Fruit fly (Drosophila melanogaster) whole organism, prepupa: ENCODE data around the gene ATPsynCF6L.
A peak's percentile ranks its signal among the peaks of the same experiment; 100 is the strongest.

Source experiments
- Blimp-1 ChIP-seq: fragments of 200-800 bp; sonication (Bioruptor generic); optimal IDR thresholded peaks from 3 replicates; lab custom pipeline; 2017; ENCODE audit warnings: missing biosample characterization, missing genetic modification characterization, mild to moderate bottlenecking, moderate library complexity, missing genetic modification reagents
- CG10631 ChIP-seq: fragments of 200-800 bp; sonication (Bioruptor generic); optimal IDR thresholded peaks from 2 replicates; lab custom pipeline; 2016; ENCODE audit warnings: missing biosample characterization, missing genetic modification characterization
- CG11294 ChIP-seq: fragments of 200-800 bp; sonication (Bioruptor generic); IDR thresholded peaks from 2 replicates; pipeline ENCODE4 v1.3.6; 2022; ENCODE audit warnings: missing biosample characterization, missing genetic modification characterization
- CG11762 ChIP-seq: fragments of 200-800 bp; sonication (Bioruptor generic); optimal IDR thresholded peaks from 3 replicates; lab custom pipeline; 2016; ENCODE audit warnings: missing biosample characterization, missing genetic modification characterization; ENCODE audit not compliant: insufficient read depth
- CG11902 ChIP-seq: fragments of 200-800 bp; sonication (Bioruptor generic); optimal IDR thresholded peaks from 3 replicates; lab custom pipeline; 2016; ENCODE audit warnings: missing biosample characterization, missing genetic modification characterization
- CG15336 ChIP-seq: fragments of 200-800 bp; sonication (Bioruptor generic); IDR thresholded peaks from 2 replicates; pipeline ENCODE4 v1.3.6; 2022; ENCODE audit warnings: missing biosample characterization, missing genetic modification characterization
- CG16779 ChIP-seq: fragments of 200-800 bp; sonication (Bioruptor generic); optimal IDR thresholded peaks from 3 replicates; lab custom pipeline; 2017; ENCODE audit warnings: missing biosample characterization, mild to moderate bottlenecking, missing genetic modification characterization
- CG31627 ChIP-seq: fragments of 200-800 bp; sonication (Bioruptor generic); optimal IDR thresholded peaks from 3 replicates; lab custom pipeline; 2016; ENCODE audit warnings: missing biosample characterization, missing genetic modification characterization
- CG32006 ChIP-seq: fragments of 200-800 bp; sonication (Bioruptor generic); optimal IDR thresholded peaks from 3 replicates; lab custom pipeline; 2017; ENCODE audit warnings: missing biosample characterization, mild to moderate bottlenecking, missing genetic modification characterization
- CG4318 ChIP-seq: fragments of 200-800 bp; sonication (Bioruptor generic); optimal IDR thresholded peaks from 3 replicates; lab custom pipeline; 2017; ENCODE audit warnings: missing biosample characterization, mild to moderate bottlenecking, missing genetic modification characterization
- CG6163 ChIP-seq: fragments of 200-800 bp; sonication (Bioruptor generic); IDR thresholded peaks from 3 replicates; pipeline ENCODE4 v1.3.6; 2022; ENCODE audit warnings: missing biosample characterization, missing genetic modification characterization
- CG6792 ChIP-seq: fragments of 200-800 bp; sonication (Bioruptor generic); optimal IDR thresholded peaks from 3 replicates; lab custom pipeline; 2016; ENCODE audit warnings: missing biosample characterization, missing genetic modification characterization
- CG6854 ChIP-seq: fragments of 200-800 bp; sonication (Bioruptor generic); optimal IDR thresholded peaks from 2 replicates; lab custom pipeline; 2017; ENCODE audit warnings: missing biosample characterization, mild to moderate bottlenecking, missing genetic modification characterization
- CG8319 ChIP-seq: fragments of 200-800 bp; sonication (Bioruptor generic); optimal IDR thresholded peaks from 3 replicates; lab custom pipeline; 2016; ENCODE audit warnings: missing biosample characterization, missing genetic modification characterization
- CG8632 ChIP-seq: fragments of 200-800 bp; sonication (Bioruptor generic); optimal IDR thresholded peaks from 3 replicates; lab custom pipeline; 2016; ENCODE audit warnings: missing biosample characterization, missing genetic modification characterization
- CG9139 ChIP-seq: fragments of 200-800 bp; sonication (Bioruptor generic); optimal IDR thresholded peaks from 3 replicates; lab custom pipeline; 2017; ENCODE audit warnings: missing biosample characterization, mild to moderate bottlenecking, missing genetic modification characterization
- Eip75B ChIP-seq: fragments of 200-800 bp; sonication (Bioruptor generic); optimal IDR thresholded peaks from 3 replicates; lab custom pipeline; 2016; ENCODE audit warnings: missing biosample characterization, missing genetic modification characterization
- Eip78C ChIP-seq: fragments of 200-800 bp; sonication (Bioruptor generic); peaks from one replicate; lab custom pipeline; 2016; ENCODE audit warnings: missing biosample characterization, missing genetic modification characterization
- Ets96B ChIP-seq: fragments of 200-800 bp; optimal IDR thresholded peaks from 2 replicates; lab custom pipeline; 2019; ENCODE audit warnings: missing biosample characterization, mild to moderate bottlenecking, missing genetic modification characterization, moderate library complexity
- Hr38 ChIP-seq: sonication (Bioruptor generic); optimal IDR thresholded peaks from 2 replicates; lab custom pipeline; 2016; ENCODE audit warnings: missing biosample characterization, missing genetic modification characterization
- Hr39 ChIP-seq: fragments of 200-800 bp; sonication (Bioruptor generic); optimal IDR thresholded peaks from 2 replicates; lab custom pipeline; 2016; ENCODE audit warnings: missing biosample characterization, missing genetic modification characterization
- Lpt ChIP-seq: fragments of 200-800 bp; sonication (Bioruptor generic); optimal IDR thresholded peaks from 3 replicates; lab custom pipeline; 2016; ENCODE audit warnings: missing biosample characterization, missing genetic modification characterization
- Smox ChIP-seq: fragments of 200-800 bp; sonication (Bioruptor generic); optimal IDR thresholded peaks from 3 replicates; lab custom pipeline; 2016; ENCODE audit warnings: missing biosample characterization, missing genetic modification characterization
- Sox15 ChIP-seq: fragments of 200-800 bp; sonication (Bioruptor generic); optimal IDR thresholded peaks from 3 replicates; lab custom pipeline; 2016; ENCODE audit warnings: missing biosample characterization, missing genetic modification characterization
- acj6 ChIP-seq: fragments of 200-800 bp; sonication (Bioruptor generic); optimal IDR thresholded peaks from 3 replicates; lab custom pipeline; 2016; ENCODE audit warnings: missing biosample characterization, missing genetic modification characterization
- dac ChIP-seq: fragments of 200-800 bp; sonication (Bioruptor generic); optimal IDR thresholded peaks from 2 replicates; lab custom pipeline; 2017; ENCODE audit warnings: missing biosample characterization, mild to moderate bottlenecking, missing genetic modification characterization
- dsx ChIP-seq: fragments of 200-800 bp; optimal IDR thresholded peaks from 3 replicates; lab custom pipeline; 2019; ENCODE audit warnings: missing biosample characterization, mild to moderate bottlenecking, missing genetic modification characterization, moderate library complexity; ENCODE audit not compliant: poor library complexity, severe bottlenecking
- eg ChIP-seq: fragments of 200-800 bp; sonication (Bioruptor generic); IDR thresholded peaks from 3 replicates; pipeline ENCODE4 v1.3.6; 2022; ENCODE audit warnings: missing biosample characterization, missing genetic modification characterization
- esn ChIP-seq: fragments of 200-800 bp; sonication (Bioruptor generic); optimal IDR thresholded peaks from 2 replicates; lab custom pipeline; 2016; ENCODE audit warnings: missing biosample characterization, mild to moderate bottlenecking, missing genetic modification characterization, moderate library complexity
- fd59A ChIP-seq: fragments of 200-800 bp; sonication (Bioruptor generic); optimal IDR thresholded peaks from 2 replicates; lab custom pipeline; 2017; ENCODE audit warnings: missing biosample characterization, mild to moderate bottlenecking, missing genetic modification characterization, missing genetic modification reagents
- fkh ChIP-seq: fragments of 200-800 bp; sonication (Bioruptor generic); optimal IDR thresholded peaks from 3 replicates; lab custom pipeline; 2017; ENCODE audit warnings: missing biosample characterization, mild to moderate bottlenecking, missing genetic modification characterization, moderate library complexity
- lz ChIP-seq: fragments of 200-800 bp; sonication (Bioruptor generic); optimal IDR thresholded peaks from 3 replicates; lab custom pipeline; 2016; ENCODE audit warnings: missing biosample characterization, missing genetic modification characterization
- net ChIP-seq: fragments of 200-800 bp; sonication (Bioruptor generic); optimal IDR thresholded peaks from 3 replicates; lab custom pipeline; 2016; ENCODE audit warnings: missing biosample characterization, missing genetic modification characterization
- pdm3 ChIP-seq: fragments of 200-800 bp; sonication (Bioruptor generic); optimal IDR thresholded peaks from 3 replicates; lab custom pipeline; 2016; ENCODE audit warnings: missing biosample characterization, missing genetic modification characterization
- salr ChIP-seq, 2 experiments: fragments of 200-800 bp; sonication (Bioruptor generic); optimal IDR thresholded peaks; 3 replicates each; lab custom pipeline; 2016 to 2018; ENCODE audit warnings: missing biosample characterization in 2 of 2, missing genetic modification characterization in 2 of 2, mild to moderate bottlenecking in 1 of 2
- ss ChIP-seq, 2 experiments: fragments of 200-800 bp; sonication (Bioruptor generic); optimal IDR thresholded peaks; 2 replicates in 1 of 2; 3 replicates in 1 of 2; lab custom pipeline; 2017 to 2018; ENCODE audit warnings: mild to moderate bottlenecking in 2 of 2, missing biosample characterization in 2 of 2, missing genetic modification characterization in 2 of 2, moderate library complexity in 1 of 2
- svp ChIP-seq: fragments of 200-800 bp; sonication (Bioruptor generic); peaks from one replicate; lab custom pipeline; 2016; ENCODE audit warnings: missing biosample characterization, missing genetic modification characterization
- topi ChIP-seq: fragments of 200-800 bp; sonication (Bioruptor generic); optimal IDR thresholded peaks from 3 replicates; lab custom pipeline; 2016; ENCODE audit warnings: missing biosample characterization, missing genetic modification characterization

ATPsynCF6L gene

DNA sequence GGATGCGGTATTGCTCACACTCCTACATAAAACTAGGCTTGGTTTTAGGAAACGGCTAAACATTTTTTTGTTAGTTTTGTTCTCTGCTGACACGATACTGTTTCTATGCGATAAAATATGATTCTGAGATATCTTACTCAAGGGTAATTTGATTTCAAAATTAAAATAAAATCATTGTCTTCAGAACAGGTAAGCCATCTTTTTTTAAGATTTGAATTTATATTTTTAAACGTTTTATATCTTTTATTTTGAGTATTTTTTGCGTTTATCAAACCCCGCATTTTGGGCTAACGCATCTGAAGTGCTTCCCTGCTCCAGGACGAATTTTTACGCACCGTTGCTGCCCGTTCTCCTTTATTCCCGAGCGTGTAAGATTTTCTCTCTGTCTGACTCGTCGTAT, at the start of gene ATPsynCF6L:
ATPsynCF6L (minus strand) TSS at position 101 of the 400 bp plus-strand sequence.
- no peak for TF ChIP-seq Lpt (GFP tag; lab: Kevin White, UChicago)
- no peak for TF ChIP-seq esn (GFP tag; lab: Kevin White, UChicago)
- TF ChIP-seq CG8319 (GFP tag; lab: Kevin White, UChicago), result no peak
- no peak for TF ChIP-seq Smox (GFP tag; lab: Kevin White, UChicago)
- no peak for TF ChIP-seq CG11294 (GFP tag; lab: Robert Waterston, UW)
- TF ChIP-seq net, result no peak
- no peak for TF ChIP-seq acj6
- no peak for TF ChIP-seq Hr39 (GFP tag; lab: Kevin White, UChicago)
- TF ChIP-seq Hr38 (GFP tag; lab: Kevin White, UChicago), result no peak
- TF ChIP-seq Ets96B (tag; lab: Kevin White, UChicago), result no peak
- no peak for TF ChIP-seq Sox15 (GFP tag; lab: Kevin White, UChicago)
- TF ChIP-seq pdm3, result no peak
- TF ChIP-seq CG31627 (GFP tag; lab: Kevin White, UChicago), result no peak
- no peak for TF ChIP-seq dsx (GFP tag; lab: Kevin White, UChicago)
- TF ChIP-seq eg (GFP tag; lab: Robert Waterston, UW), result no peak
- TF ChIP-seq topi (GFP tag; lab: Kevin White, UChicago), result no peak
- TF ChIP-seq CG16779, result no peak
- no peak for TF ChIP-seq CG6163 (GFP tag; lab: Robert Waterston, UW)
- no peak for TF ChIP-seq CG6792 (GFP tag; lab: Kevin White, UChicago)
- no peak for TF ChIP-seq CG15336

DNA sequence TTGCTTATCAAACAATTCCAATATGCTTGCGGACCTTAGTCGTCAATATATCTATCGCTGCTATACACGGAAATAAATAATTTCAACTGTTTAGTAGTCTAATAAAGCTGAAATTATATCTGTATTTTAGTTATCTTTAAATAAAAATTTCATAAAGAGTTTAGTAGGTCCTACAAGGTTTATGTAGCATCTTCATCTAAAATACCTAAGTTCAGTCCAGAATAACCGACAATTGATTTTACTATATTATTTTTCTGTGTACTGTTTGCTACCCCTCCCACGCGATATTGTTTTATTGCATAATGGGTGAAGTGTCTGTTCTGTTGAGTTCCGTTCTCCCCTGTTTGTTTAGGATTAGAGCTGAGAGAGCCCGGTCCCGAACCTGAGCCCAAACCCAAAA, 5.6 kb upstream of the ATPsynCF6L start:
- no peak for TF ChIP-seq CG11902
- TF ChIP-seq fkh (GFP tag; lab: Kevin White, UChicago), result peak; percentile 33

DNA sequence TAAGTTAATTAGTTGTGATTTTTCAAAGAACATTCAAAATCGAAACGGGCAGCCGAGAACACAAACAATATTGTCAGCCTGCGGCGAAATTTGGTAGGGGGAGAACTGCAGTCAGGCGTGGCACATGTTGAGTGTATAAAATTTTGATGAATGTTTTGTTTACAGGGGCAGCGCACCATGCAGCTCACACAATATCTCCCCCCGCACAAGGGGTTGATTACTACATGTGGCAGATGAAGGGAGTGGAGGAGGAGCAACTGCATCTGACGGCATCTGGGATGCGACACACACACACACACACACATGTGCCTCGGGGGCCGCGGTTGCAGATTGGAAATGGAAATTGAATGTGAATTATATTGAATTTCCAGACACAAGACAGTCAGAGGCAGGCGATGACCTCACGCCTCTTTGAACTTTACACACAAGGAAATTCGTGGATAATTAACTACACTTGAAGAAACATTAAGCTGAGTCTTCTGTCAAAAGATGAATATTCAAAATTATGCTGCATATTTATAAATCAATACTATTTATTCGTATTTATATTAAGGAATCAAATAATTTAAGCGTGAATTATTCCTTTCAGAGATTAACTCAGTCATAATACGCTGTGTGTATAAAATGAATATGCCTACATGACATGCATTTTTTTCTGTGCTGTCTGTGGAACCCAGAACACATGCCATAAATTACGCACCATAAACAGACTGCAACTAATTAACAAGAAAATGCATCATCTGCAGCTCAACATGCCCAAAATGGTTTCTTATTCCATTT, 12.3 kb downstream of the ATPsynCF6L start:
- TF ChIP-seq Hr38 (GFP tag; lab: Kevin White, UChicago) (no peak), CG16779 (no peak), svp (GFP tag; lab: Kevin White, UChicago) (peak; percentile 65), Eip78C (GFP tag; lab: Kevin White, UChicago) (peak; percentile 63), Ets96B (tag; lab: Kevin White, UChicago) (peak; percentile 0), CG32006 (GFP tag; lab: Kevin White, UChicago) (no peak), Eip75B (no peak)

DNA sequence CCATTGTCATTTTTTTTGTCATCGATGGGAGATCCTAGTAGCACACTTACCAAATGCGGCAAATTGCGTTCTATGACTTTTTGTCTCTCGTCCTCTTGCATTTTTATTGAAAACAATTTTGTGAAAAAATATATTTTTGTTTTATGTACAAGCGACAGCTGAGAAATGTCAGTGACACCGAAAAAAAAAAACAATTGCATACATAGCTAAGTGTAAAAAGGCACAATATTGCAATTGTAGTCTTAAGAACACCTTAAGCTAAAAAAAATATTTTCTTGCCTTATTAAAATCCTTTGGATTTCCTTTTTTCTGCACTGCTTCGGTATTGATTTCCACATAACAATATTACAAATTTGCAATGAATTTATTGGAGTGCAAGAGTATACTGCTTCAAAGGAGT, 15.2 kb downstream of the ATPsynCF6L start, which contains the start of gene t-Grip128:
t-Grip128 (minus strand) TSS at position 101 of the 400 bp plus-strand sequence.
- TF ChIP-seq CG6854, result no peak

DNA sequence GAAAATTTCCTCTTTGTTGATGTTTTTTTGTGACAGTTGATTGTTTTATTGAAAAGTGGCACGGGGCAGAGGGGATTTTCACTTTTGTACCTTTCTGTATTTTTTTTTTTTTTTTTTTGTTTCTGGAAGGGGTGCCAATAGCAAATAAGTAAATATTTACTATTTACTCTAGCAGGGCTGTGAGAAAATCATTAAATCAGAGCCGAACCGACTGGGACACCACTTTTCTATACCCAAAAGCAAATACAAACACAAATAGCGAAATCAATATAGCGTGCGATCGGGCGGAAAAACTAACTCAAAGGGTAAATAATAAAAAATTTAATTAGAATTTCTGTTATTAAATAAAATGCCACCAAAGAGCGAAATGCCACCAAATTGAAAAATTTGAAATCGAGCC, 19.8 kb downstream of the ATPsynCF6L start:
- no peak for TF ChIP-seq dac (GFP tag; lab: Kevin White, UChicago)
- peak; percentile 19 for TF ChIP-seq fkh (GFP tag; lab: Kevin White, UChicago)

DNA sequence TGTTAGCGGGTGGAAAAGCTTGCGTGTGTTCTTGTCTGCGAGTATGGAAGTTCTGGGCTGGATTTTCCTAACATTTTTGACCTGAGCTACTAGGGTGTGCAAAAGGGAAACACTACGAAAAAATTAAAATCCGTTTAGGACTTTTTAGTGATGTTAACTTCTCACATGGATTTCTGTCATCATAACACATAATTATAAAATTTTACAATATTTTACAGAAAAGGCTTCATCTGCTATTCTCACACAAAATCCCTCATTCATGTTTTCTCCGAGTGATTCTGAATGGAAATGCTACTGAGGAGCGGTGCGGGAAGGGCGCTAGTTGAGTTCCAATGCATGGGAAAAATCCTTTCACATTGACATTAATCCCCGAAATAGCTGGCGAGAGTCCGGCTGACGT, 31.3 kb downstream of the ATPsynCF6L start, which contains the start of gene CG17030:
CG17030 (minus strand) TSS at position 101 of the 400 bp plus-strand sequence.
- TF ChIP-seq svp (GFP tag; lab: Kevin White, UChicago) (no peak), salr (GFP tag; optimal IDR thresholded peaks at IDR 0.05; lab: Kevin White, UChicago) (no peak), ss (GFP tag; optimal IDR thresholded peaks at IDR 0.05; lab: Kevin White, UChicago) (no peak), CG11762 (GFP tag; lab: Kevin White, UChicago) (no peak), CG16779 (no peak), lz (GFP tag; lab: Kevin White, UChicago) (no peak), fd59A (no peak), topi (GFP tag; lab: Kevin White, UChicago) (no peak), CG8632 (no peak), CG4318 (GFP tag; lab: Kevin White, UChicago) (no peak), eg (GFP tag; lab: Robert Waterston, UW) (no peak), pdm3 (no peak), Blimp-1 (GFP tag; lab: Kevin White, UChicago) (no peak), CG10631 (GFP tag; lab: Kevin White, UChicago) (no peak), Ets96B (tag; lab: Kevin White, UChicago) (no peak), CG11294 (GFP tag; lab: Robert Waterston, UW) (no peak), CG9139 (no peak), Sox15 (GFP tag; lab: Kevin White, UChicago) (no peak)
